Worm (Caenorhabditis elegans) whole organism, L2 larva: Measurements from ENCODE around the gene ZK688.7.

Experiments
- ama-1 ChIP-seq: fragments of 150-350 bp; optimal IDR thresholded peaks from 2 replicates; lab custom pipeline; 2018; ENCODE audit warnings: inconsistent platforms
- lin-39 ChIP-seq: fragments of 150-350 bp; optimal IDR thresholded peaks from 2 replicates; lab custom pipeline; 2014; ENCODE audit warnings: missing biosample characterization, missing genetic modification reagents, missing genetic modification characterization
- lsy-2 ChIP-seq, 2 experiments: fragments of 150-350 bp in 1 of 2; sonication (generic microtip) in 1 of 2; optimal IDR thresholded peaks; 2 replicates each; lab custom pipeline; 2014 to 2017; ENCODE audit warnings: missing biosample characterization in 2 of 2, missing genetic modification characterization in 2 of 2
- nhr-11 ChIP-seq: fragments of 150-350 bp; optimal IDR thresholded peaks from 2 replicates; lab custom pipeline; 2014; ENCODE audit warnings: missing biosample characterization, missing genetic modification characterization
- snpc-4 ChIP-seq: fragments of 150-350 bp; optimal IDR thresholded peaks from 2 replicates; lab custom pipeline; 2014; ENCODE audit warnings: missing biosample characterization, missing genetic modification characterization
- unc-62 ChIP-seq: fragments of 150-350 bp; optimal IDR thresholded peaks from 2 replicates; lab custom pipeline; 2014; ENCODE audit warnings: missing biosample characterization, missing genetic modification reagents, missing genetic modification characterization
- zag-1 ChIP-seq: fragments of 150-350 bp; optimal IDR thresholded peaks from 2 replicates; lab custom pipeline; 2014; ENCODE audit warnings: missing biosample characterization, missing genetic modification characterization

- TF ChIP-seq zag-1 (tag; lab: Kevin White, UChicago) = no peak
- TF ChIP-seq nhr-11 = no peak
- TF ChIP-seq ama-1 (lab: Kevin White, UChicago) = no peak
- TF ChIP-seq lin-39 (tag; lab: Kevin White, UChicago) = no peak
- TF ChIP-seq lsy-2 (tag; optimal IDR thresholded peaks at IDR 0.05; lab: Kevin White, UChicago) = no peak
- no peak for TF ChIP-seq snpc-4 (tag; lab: Kevin White, UChicago)
- TF ChIP-seq unc-62 (GFP tag; lab: Kevin White, UChicago) = no peak
Observed at ce11 chrIII:7953208-7953607, 41.8 kb upstream of the ZK688.7 start, which contains the start of gene let-754.
